Fruit fly (Drosophila melanogaster): Measurements from ENCODE around the gene CG11555.
A peak's percentile ranks its signal among the peaks of the same experiment; 100 is the strongest.

The CG11555 gene

dm6 chr2L:292301-292700, 18.7 kb downstream of the CG11555 start, which contains the start of gene CG11562 (continued):
- TF ChIP-seq Dll (GFP tag; IDR thresholded peaks at IDR 0.05; ENCODE audit: partially characterized antibody) = peak; percentile 53; the same call in 1 of the 4 replicates
- TF ChIP-seq Lhr (GFP tag; optimal IDR thresholded peaks at IDR 0.05) = no peak
- no peak for TF ChIP-seq Abd-B (GFP tag; optimal IDR thresholded peaks at IDR 0.05)
- no peak for TF ChIP-seq Dref (GFP tag; IDR thresholded peaks at IDR 0.05)
- TF ChIP-seq CG31441 (GFP tag; IDR thresholded peaks at IDR 0.05) = no peak
- TF ChIP-seq jumu (GFP tag; optimal IDR thresholded peaks at IDR 0.05) = no peak
- no peak for TF ChIP-seq kay (GFP tag; optimal IDR thresholded peaks at IDR 0.05)
- TF ChIP-seq Dp (GFP tag; optimal IDR thresholded peaks at IDR 0.05) = peak; percentile 90
- no peak for TF ChIP-seq en (GFP tag; optimal IDR thresholded peaks at IDR 0.05)
- no peak for TF ChIP-seq CG17829 (tag; optimal IDR thresholded peaks at IDR 0.05)
- peak; percentile 66 for TF ChIP-seq Med (GFP tag)
- TF ChIP-seq CG4854 (GFP tag; optimal IDR thresholded peaks at IDR 0.05) = no peak
- TF ChIP-seq CG7745 (tag; optimal IDR thresholded peaks at IDR 0.05) = no peak
- TF ChIP-seq oc (tag; optimal IDR thresholded peaks at IDR 0.05) = no peak
- no peak for TF ChIP-seq toy (GFP tag; IDR thresholded peaks at IDR 0.05)
- TF ChIP-seq CG15514 (GFP tag; optimal IDR thresholded peaks at IDR 0.05) = peak; percentile 63
- no peak for TF ChIP-seq Doc2 (GFP tag; IDR thresholded peaks at IDR 0.05)
- no peak for TF ChIP-seq pum (GFP tag; optimal IDR thresholded peaks at IDR 0.05)
- TF ChIP-seq tap (tag; optimal IDR thresholded peaks at IDR 0.05) = no peak

dm6 chr2L:294452-295362, 21.1 kb downstream of the CG11555 start, which contains the start of the genes U2af38 and Stip1:
Gene U2af38 (minus strand): TSS chr2L:294681.
Gene Stip1 (plus strand): TSS chr2L:295122.
- TF ChIP-seq Fer2 (tag; optimal IDR thresholded peaks at IDR 0.05) (peak; percentile 11), Ssrp (tag; optimal IDR thresholded peaks at IDR 0.05) (no peak), amos (GFP tag; IDR thresholded peaks at IDR 0.05; ENCODE audit: partially characterized antibody) (peak; percentile 69; the same call in 1 of the 2 replicates), en (GFP tag; optimal IDR thresholded peaks at IDR 0.05) (no peak), tx (GFP tag; optimal IDR thresholded peaks at IDR 0.05) (no peak), CG17829 (tag; optimal IDR thresholded peaks at IDR 0.05) (peak; percentile 55), bcd (GFP tag; optimal IDR thresholded peaks at IDR 0.05) (no peak), chn (GFP tag; optimal IDR thresholded peaks at IDR 0.05) (peak; percentile 21), Scr (GFP tag; IDR thresholded peaks at IDR 0.05; ENCODE audit: partially characterized antibody) (peak; percentile 72), Rfx (GFP tag; IDR thresholded peaks at IDR 0.05) (peak; percentile 38), az2 (GFP tag; optimal IDR thresholded peaks at IDR 0.05) (peak; percentile 1), lola (GFP tag; optimal IDR thresholded peaks at IDR 0.05) (peak in 1 of 3 experiments; percentile 12), Pdp1 (GFP tag; optimal IDR thresholded peaks at IDR 0.05) (peak in 1 of 2 experiments; percentile 11), chif (GFP tag; optimal IDR thresholded peaks at IDR 0.05) (no peak), CG8281 (tag; optimal IDR thresholded peaks at IDR 0.05) (no peak), pzg (GFP tag; optimal IDR thresholded peaks at IDR 0.05) (peak; percentile 61), HLH4C (GFP tag; IDR thresholded peaks at IDR 0.05; ENCODE audit: partially characterized antibody) (peak; percentile 69), CG8924 (tag; optimal IDR thresholded peaks at IDR 0.05) (peak; percentile 47), ase (GFP tag; IDR thresholded peaks at IDR 0.05) (no peak), MTF-1 (GFP tag; optimal IDR thresholded peaks at IDR 0.05; ENCODE audit: borderline replicate concordance) (no peak), CG13894 (tag; optimal IDR thresholded peaks at IDR 0.05) (peak; percentile 63), Bgb (GFP tag; IDR thresholded peaks at IDR 0.05; ENCODE audit: partially characterized antibody) (peak; percentile 62), Dek (tag; optimal IDR thresholded peaks at IDR 0.05) (peak; percentile 14), ham (GFP tag; IDR thresholded peaks at IDR 0.05) (no peak), rib (GFP tag; IDR thresholded peaks at IDR 0.05) (peak; percentile 63), NfI (GFP tag; optimal IDR thresholded peaks at IDR 0.05) (no peak), CG9932 (GFP tag; IDR thresholded peaks at IDR 0.05) (peak; percentile 60), yki (optimal IDR thresholded peaks at IDR 0.05) (no peak), mam (GFP tag; optimal IDR thresholded peaks at IDR 0.05) (peak; percentile 15), CG30403 (GFP tag; optimal IDR thresholded peaks at IDR 0.05) (peak; percentile 28)
